Worm (Caenorhabditis elegans) whole organism, midembryonic: Measurements from ENCODE around the gene F52E1.14.

ENCODE experiments used
- T22C8.4 ChIP-seq: fragments of 200-800 bp; sonication (Bioruptor generic); IDR thresholded peaks from 2 replicates; pipeline ENCODE4 v1.3.6; 2022; ENCODE audit warnings: missing genetic modification characterization, missing compliant biosample characterization
- cog-1 ChIP-seq: sonication (generic microtip); optimal IDR thresholded peaks from 2 replicates; lab custom pipeline; 2016; ENCODE audit warnings: missing genetic modification characterization, missing compliant biosample characterization
- flt-1 ChIP-seq: fragments of 200-800 bp; sonication (Bioruptor generic); IDR thresholded peaks from 2 replicates; pipeline ENCODE4 v1.3.6; 2022; ENCODE audit warnings: missing genetic modification characterization, missing compliant biosample characterization
- klf-2 ChIP-seq: fragments of 200-800 bp; sonication (Bioruptor generic); conservative IDR thresholded peaks from 2 replicates; pipeline ENCODE4 v1.3.6; 2022; ENCODE audit warnings: missing genetic modification reagents, missing genetic modification characterization, missing compliant biosample characterization
- ref-1 ChIP-seq: fragments of 200-800 bp; sonication (Bioruptor generic); conservative IDR thresholded peaks from 2 replicates; pipeline ENCODE4 v1.3.6; 2022; ENCODE audit warnings: missing genetic modification reagents, missing genetic modification characterization, missing compliant biosample characterization
- tab-1 ChIP-seq: fragments of 200-800 bp; sonication (Bioruptor generic); IDR thresholded peaks from 2 replicates; pipeline ENCODE4 v1.3.6; 2022; ENCODE audit warnings: missing genetic modification characterization, missing compliant biosample characterization
- ztf-23 ChIP-seq: fragments of 200-800 bp; sonication (Bioruptor generic); IDR thresholded peaks from 2 replicates; pipeline ENCODE4 v1.3.6; 2022; ENCODE audit warnings: missing genetic modification reagents, missing genetic modification characterization, missing compliant biosample characterization
- ztf-29 ChIP-seq: fragments of 200-800 bp; sonication (Bioruptor generic); IDR thresholded peaks from 2 replicates; pipeline ENCODE4 v1.3.6; 2022; ENCODE audit warnings: missing genetic modification reagents, missing genetic modification characterization, missing compliant biosample characterization

ce11 chrV:8402392-8402791 is 18.7 kb downstream of the F52E1.14 start, which contains the start of gene F52E1.9:
- TF ChIP-seq ztf-29 (GFP tag; lab: Robert Waterston, UW) (no peak), flt-1 (GFP tag; lab: Robert Waterston, UW) (no peak), tab-1 (GFP tag; lab: Robert Waterston, UW) (no peak), ztf-23 (GFP tag; lab: Robert Waterston, UW) (no peak), ref-1 (GFP tag; lab: Robert Waterston, UW) (no peak), klf-2 (GFP tag; lab: Robert Waterston, UW) (no peak), cog-1 (no peak), T22C8.4 (GFP tag; lab: Robert Waterston, UW) (no peak)
